Worm (Caenorhabditis elegans) whole organism, L1 larva: Measurements from ENCODE around the gene glb-23.

Source experiments
- alr-1 ChIP-seq: fragments of 200-800 bp; sonication (Bioruptor generic); optimal IDR thresholded peaks from 2 replicates; lab custom pipeline; 2018; ENCODE audit warnings: borderline replicate concordance, mild to moderate bottlenecking, missing genetic modification characterization, missing compliant biosample characterization
- aly-2 ChIP-seq: fragments of 150-350 bp; optimal IDR thresholded peaks from 2 replicates; lab custom pipeline; 2014; ENCODE audit warnings: missing biosample characterization, missing genetic modification characterization
- dpl-1 ChIP-seq, 3 experiments: fragments of 150-350 bp in 2 of 3; sonication (generic microtip) in 1 of 3; optimal IDR thresholded peaks; 2 replicates each; lab custom pipeline; 2014 to 2017; ENCODE audit warnings: missing biosample characterization in 3 of 3, missing genetic modification characterization in 3 of 3, missing genetic modification reagents in 3 of 3
- egl-27 ChIP-seq, 2 experiments: fragments of 150-350 bp in 1 of 2; sonication (generic microtip); optimal IDR thresholded peaks; 3 replicates each; lab custom pipeline; 2017 to 2018; ENCODE audit warnings: missing biosample characterization in 2 of 2, missing genetic modification characterization in 2 of 2, missing genetic modification reagents in 2 of 2
- elt-3 ChIP-seq, 6 experiments: fragments of 150-350 bp in 1 of 6; sonication (generic microtip); optimal IDR thresholded peaks; 2 replicates each; lab custom pipeline; 2017 to 2018; ENCODE audit warnings: missing biosample characterization in 6 of 6, missing genetic modification characterization in 6 of 6, inconsistent platforms in 1 of 6
- lin-13 ChIP-seq: fragments of 150-350 bp; optimal IDR thresholded peaks from 2 replicates; lab custom pipeline; 2014; ENCODE audit warnings: missing biosample characterization, missing genetic modification reagents, missing genetic modification characterization
- lin-39 ChIP-seq: fragments of 150-350 bp; optimal IDR thresholded peaks from 2 replicates; lab custom pipeline; 2014; ENCODE audit warnings: missing biosample characterization, missing genetic modification reagents, missing genetic modification characterization
- lir-3 ChIP-seq: sonication (generic microtip); optimal IDR thresholded peaks from 2 replicates; lab custom pipeline; 2016; ENCODE audit warnings: mild to moderate bottlenecking, missing genetic modification characterization, moderate library complexity, missing compliant biosample characterization; ENCODE audit not compliant: poor library complexity
- nhr-12 ChIP-seq: sonication (generic microtip); optimal IDR thresholded peaks from 2 replicates; lab custom pipeline; 2017; ENCODE audit warnings: missing biosample characterization, missing genetic modification characterization
- snpc-4 ChIP-seq: fragments of 150-350 bp; optimal IDR thresholded peaks from 2 replicates; lab custom pipeline; 2014; ENCODE audit warnings: missing biosample characterization, missing genetic modification characterization
- tbx-2 ChIP-seq: sonication (generic microtip); optimal IDR thresholded peaks from 2 replicates; lab custom pipeline; 2016; ENCODE audit warnings: missing genetic modification characterization, missing compliant biosample characterization
- ztf-11 ChIP-seq, 2 experiments: sonication (generic microtip); optimal IDR thresholded peaks; 2 replicates each; lab custom pipeline; 2016 to 2017; ENCODE audit warnings: missing genetic modification characterization in 2 of 2, missing biosample characterization in 1 of 2, missing compliant biosample characterization in 1 of 2

DNA sequence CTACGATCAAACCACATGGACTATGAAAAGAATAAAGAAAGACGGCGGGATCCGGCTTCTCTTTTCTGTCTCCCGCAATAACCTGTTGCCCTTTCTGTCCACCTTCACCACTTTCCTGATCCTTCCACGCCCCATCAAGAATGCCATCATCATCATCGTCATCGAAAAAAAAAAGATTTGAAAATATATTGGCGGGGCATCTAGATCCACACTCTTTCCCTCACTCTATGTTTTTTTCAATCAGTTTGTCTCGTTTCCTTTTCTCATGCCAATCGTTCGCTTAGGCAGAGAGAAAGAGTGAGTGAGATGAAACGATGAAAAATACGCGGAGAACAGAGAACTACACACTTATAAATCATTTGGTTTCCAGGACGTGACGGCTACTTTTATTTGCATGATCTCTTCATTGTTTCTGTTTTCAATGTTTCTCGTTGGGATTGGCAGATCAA, 14.3 kb upstream of the glb-23 start:
- TF ChIP-seq alr-1 (tag; lab: Kevin White, UChicago) (no peak), dpl-1 (GFP tag; optimal IDR thresholded peaks at IDR 0.05; lab: Kevin White, UChicago) (no peak), lin-39 (tag; lab: Kevin White, UChicago) (no peak), aly-2 (no peak), snpc-4 (tag; lab: Kevin White, UChicago) (no peak), elt-3 (tag; optimal IDR thresholded peaks at IDR 0.05; lab: Kevin White, UChicago) (peak in 2 of 6 experiments; percentile 3 to 7), ztf-11 (tag; optimal IDR thresholded peaks at IDR 0.05; lab: Kevin White, UChicago) (no peak), egl-27 (tag; optimal IDR thresholded peaks at IDR 0.05; lab: Kevin White, UChicago) (no peak), lir-3 (tag; lab: Kevin White, UChicago) (no peak), nhr-12 (tag; lab: Kevin White, UChicago) (no peak), tbx-2 (no peak), lin-13 (GFP tag; lab: Kevin White, UChicago) (no peak)
